Worm (Caenorhabditis elegans) whole organism, L4 larva: ENCODE measurements around the gene btb-19.

Experiments
- F49E8.2 ChIP-seq: sonication (generic microtip); optimal IDR thresholded peaks from 2 replicates; lab custom pipeline; 2016; ENCODE audit warnings: missing compliant biosample characterization, mild to moderate bottlenecking, missing genetic modification characterization, borderline replicate concordance
- ceh-28 ChIP-seq: fragments of 150-350 bp; optimal IDR thresholded peaks from 2 replicates; lab custom pipeline; 2014; ENCODE audit warnings: missing biosample characterization, missing genetic modification reagents, missing genetic modification characterization
- daf-12 ChIP-seq: fragments of 150-350 bp; optimal IDR thresholded peaks from 2 replicates; lab custom pipeline; 2014; ENCODE audit warnings: missing biosample characterization, missing genetic modification reagents, missing genetic modification characterization
- lin-13 ChIP-seq: fragments of 150-350 bp; optimal IDR thresholded peaks from 2 replicates; lab custom pipeline; 2014; ENCODE audit warnings: missing biosample characterization, missing genetic modification reagents, missing genetic modification characterization
- madf-5 ChIP-seq, 2 experiments: fragments of 200-800 bp; sonication (Bioruptor generic); IDR thresholded peaks; 2 replicates each; pipeline ENCODE4 v1.3.6; 2022; ENCODE audit warnings: missing compliant biosample characterization in 2 of 2, missing genetic modification characterization in 2 of 2
- mdl-1 ChIP-seq, 2 experiments: fragments of 150-350 bp in 1 of 2; sonication (generic microtip) in 1 of 2; optimal IDR thresholded peaks; 2 replicates each; lab custom pipeline; 2014 to 2017; ENCODE audit warnings: missing biosample characterization in 2 of 2, missing genetic modification characterization in 2 of 2
- snpc-4 ChIP-seq: fragments of 150-350 bp; optimal IDR thresholded peaks from 2 replicates; lab custom pipeline; 2014; ENCODE audit warnings: missing biosample characterization, missing genetic modification characterization

ce11 chrII:14501447-14501846 is 20.5 kb downstream of the btb-19 start, which contains the start of gene K10H10.5:
- TF ChIP-seq ceh-28 (tag; lab: Kevin White, UChicago), result no peak
- no peak for TF ChIP-seq mdl-1 (tag; optimal IDR thresholded peaks at IDR 0.05; lab: Kevin White, UChicago)
- TF ChIP-seq daf-12 (tag; lab: Kevin White, UChicago), result no peak
- no peak for TF ChIP-seq lin-13 (GFP tag; lab: Kevin White, UChicago)
- TF ChIP-seq F49E8.2 (tag; lab: Kevin White, UChicago), result no peak
- TF ChIP-seq madf-5 (GFP tag; IDR thresholded peaks at IDR 0.05; lab: Robert Waterston, UW), result no peak
- no peak for TF ChIP-seq snpc-4 (tag; lab: Kevin White, UChicago)
